Fruit fly (Drosophila melanogaster) whole organism, embryonic: Measurements from ENCODE around the gene CG13613.
A peak's percentile ranks its signal among the peaks of the same experiment; 100 is the strongest.

Experiments used
- B-H2 ChIP-seq: fragments of 200-800 bp; sonication (Bioruptor generic); optimal IDR thresholded peaks from 2 replicates; lab custom pipeline; 2018; ENCODE audit warnings: missing biosample characterization, mild to moderate bottlenecking, missing genetic modification characterization
- CG10431 ChIP-seq: fragments of 200-800 bp; sonication (Bioruptor generic); optimal IDR thresholded peaks from 3 replicates; lab custom pipeline; 2018; ENCODE audit warnings: missing biosample characterization, mild to moderate bottlenecking, missing genetic modification characterization
- CG11695 ChIP-seq: fragments of 200-800 bp; sonication (Bioruptor generic); IDR thresholded peaks from 3 replicates; pipeline ENCODE4 v1.3.6; 2022; ENCODE audit warnings: missing biosample characterization, missing genetic modification characterization
- CG12071 ChIP-seq: fragments of 200-800 bp; sonication (Bioruptor generic); optimal IDR thresholded peaks from 3 replicates; lab custom pipeline; 2018; ENCODE audit warnings: missing biosample characterization, mild to moderate bottlenecking, missing genetic modification characterization
- CG13287 ChIP-seq: fragments of 200-800 bp; sonication (Bioruptor generic); IDR thresholded peaks from 2 replicates; pipeline ENCODE4 v1.3.6; 2022; ENCODE audit warnings: missing biosample characterization, missing genetic modification characterization; ENCODE audit not compliant: partially characterized antibody
- CG13894 ChIP-seq: fragments of 200-800 bp; sonication (Bioruptor generic); optimal IDR thresholded peaks from 3 replicates; lab custom pipeline; 2018; ENCODE audit warnings: missing biosample characterization, mild to moderate bottlenecking, missing genetic modification characterization, moderate library complexity
- CG16813 ChIP-seq: fragments of 200-800 bp; sonication (Bioruptor generic); IDR thresholded peaks from 3 replicates; pipeline ENCODE4 v1.3.6; 2022; ENCODE audit warnings: missing biosample characterization, missing genetic modification characterization; ENCODE audit not compliant: partially characterized antibody
- CG1792 ChIP-seq: fragments of 200-800 bp; sonication (Bioruptor generic); optimal IDR thresholded peaks from 2 replicates; lab custom pipeline; 2016; ENCODE audit warnings: missing biosample characterization, missing genetic modification characterization
- CG18262 ChIP-seq: fragments of 200-800 bp; optimal IDR thresholded peaks from 3 replicates; lab custom pipeline; 2019; ENCODE audit warnings: missing biosample characterization, mild to moderate bottlenecking, missing genetic modification characterization, moderate library complexity
- CG18599 ChIP-seq: fragments of 200-800 bp; sonication (Bioruptor generic); optimal IDR thresholded peaks from 3 replicates; lab custom pipeline; 2017; ENCODE audit warnings: missing biosample characterization, missing genetic modification characterization, mild to moderate bottlenecking, moderate library complexity, missing genetic modification reagents
- CG2199 ChIP-seq: fragments of 200-800 bp; sonication (Bioruptor generic); IDR thresholded peaks from 3 replicates; pipeline ENCODE4 v1.3.6; 2022; ENCODE audit warnings: missing biosample characterization, missing genetic modification characterization
- CG3065 ChIP-seq: fragments of 200-800 bp; sonication (Bioruptor generic); optimal IDR thresholded peaks from 2 replicates; lab custom pipeline; 2016; ENCODE audit warnings: missing biosample characterization, missing genetic modification characterization
- CG31224 ChIP-seq: fragments of 200-800 bp; sonication (Bioruptor generic); IDR thresholded peaks from 2 replicates; pipeline ENCODE4 v1.3.6; 2022; ENCODE audit warnings: missing biosample characterization, missing genetic modification characterization
- CG33213 ChIP-seq: fragments of 200-800 bp; sonication (Bioruptor generic); optimal IDR thresholded peaks from 3 replicates; lab custom pipeline; 2016; ENCODE audit warnings: missing biosample characterization, missing genetic modification characterization
- CG7271 ChIP-seq: fragments of 200-800 bp; sonication (Bioruptor generic); optimal IDR thresholded peaks from 2 replicates; lab custom pipeline; 2018; ENCODE audit warnings: missing biosample characterization, mild to moderate bottlenecking, missing genetic modification characterization, moderate library complexity
- CG7745 ChIP-seq: fragments of 200-800 bp; sonication (Bioruptor generic); optimal IDR thresholded peaks from 2 replicates; lab custom pipeline; 2018; ENCODE audit warnings: missing biosample characterization, mild to moderate bottlenecking, missing genetic modification characterization, moderate library complexity
- CG8089 ChIP-seq: fragments of 200-800 bp; sonication (Bioruptor generic); optimal IDR thresholded peaks from 3 replicates; lab custom pipeline; 2016; ENCODE audit warnings: missing biosample characterization, missing genetic modification characterization
- CG8924 ChIP-seq: fragments of 200-800 bp; optimal IDR thresholded peaks from 3 replicates; lab custom pipeline; 2019; ENCODE audit warnings: missing biosample characterization, mild to moderate bottlenecking, missing genetic modification characterization, moderate library complexity
- CG8944 ChIP-seq: fragments of 200-800 bp; sonication (Bioruptor generic); optimal IDR thresholded peaks from 3 replicates; lab custom pipeline; 2016; ENCODE audit warnings: missing biosample characterization, missing genetic modification characterization
- CG9215 ChIP-seq: fragments of 200-800 bp; sonication (Bioruptor generic); IDR thresholded peaks from 2 replicates; pipeline ENCODE4 v1.3.6; 2022; ENCODE audit warnings: missing biosample characterization, missing genetic modification characterization
- CG9437 ChIP-seq: fragments of 200-800 bp; sonication (Bioruptor generic); optimal IDR thresholded peaks from 2 replicates; lab custom pipeline; 2018; ENCODE audit warnings: missing biosample characterization, mild to moderate bottlenecking, missing genetic modification characterization
- CG9817 ChIP-seq: fragments of 200-800 bp; sonication (Bioruptor generic); optimal IDR thresholded peaks from 2 replicates; lab custom pipeline; 2018; ENCODE audit warnings: missing biosample characterization, mild to moderate bottlenecking, missing genetic modification characterization, moderate library complexity
- Doc2 ChIP-seq: fragments of 200-800 bp; sonication (Bioruptor generic); IDR thresholded peaks from 2 replicates; pipeline ENCODE4 v1.3.6; 2022; ENCODE audit warnings: missing biosample characterization, missing genetic modification characterization
- E2f2 ChIP-seq: fragments of 200-800 bp; sonication (Bioruptor generic); IDR thresholded peaks from 2 replicates; pipeline ENCODE4 v1.3.6; 2022; ENCODE audit warnings: missing biosample characterization, missing genetic modification characterization
- HLH4C ChIP-seq: fragments of 200-800 bp; sonication (Bioruptor generic); IDR thresholded peaks from 3 replicates; pipeline ENCODE4 v1.3.6; 2022; ENCODE audit warnings: missing biosample characterization, missing genetic modification characterization; ENCODE audit not compliant: partially characterized antibody
- HLHmδ ChIP-seq: fragments of 200-800 bp; sonication (Bioruptor generic); optimal IDR thresholded peaks from 2 replicates; lab custom pipeline; 2018; ENCODE audit warnings: missing biosample characterization, mild to moderate bottlenecking, missing genetic modification characterization, moderate library complexity
- Hmx ChIP-seq: fragments of 200-800 bp; sonication (Bioruptor generic); optimal IDR thresholded peaks from 2 replicates; lab custom pipeline; 2016; ENCODE audit warnings: missing biosample characterization, missing genetic modification characterization
- Hr39 ChIP-seq: fragments of >200 bp; optimal IDR thresholded peaks from 2 replicates; lab custom pipeline; 2017
- Lhr ChIP-seq: fragments of 200-800 bp; sonication (Bioruptor generic); optimal IDR thresholded peaks from 3 replicates; lab custom pipeline; 2017; ENCODE audit warnings: mild to moderate bottlenecking, missing biosample characterization, missing genetic modification reagents, missing genetic modification characterization
- NK7.1 ChIP-seq: fragments of 200-800 bp; sonication (Bioruptor generic); optimal IDR thresholded peaks from 3 replicates; lab custom pipeline; 2016; ENCODE audit warnings: missing biosample characterization, missing genetic modification characterization
- Oaz ChIP-seq: fragments of 200-800 bp; sonication (Bioruptor generic); IDR thresholded peaks from 2 replicates; pipeline ENCODE4 v1.3.6; 2022; ENCODE audit warnings: missing biosample characterization, missing genetic modification characterization
- Sox102F ChIP-seq: fragments of 200-800 bp; sonication (Bioruptor generic); optimal IDR thresholded peaks from 2 replicates; lab custom pipeline; 2018; ENCODE audit warnings: missing biosample characterization, mild to moderate bottlenecking, missing genetic modification characterization, moderate library complexity
- Sry-δ ChIP-seq: fragments of 200-800 bp; sonication (Bioruptor generic); optimal IDR thresholded peaks from 2 replicates; lab custom pipeline; 2016; ENCODE audit warnings: missing biosample characterization, missing genetic modification characterization
- Stat92E ChIP-seq, 3 experiments: fragments of >200 bp in 2 of 3; fragments of 200-800 bp in 1 of 3; sonication (Bioruptor generic) in 1 of 3; optimal IDR thresholded peaks; 2 replicates each; lab custom pipeline; 2017 to 2019; ENCODE audit warnings: missing biosample characterization in 3 of 3, missing genetic modification characterization in 3 of 3, mild to moderate bottlenecking in 1 of 3, moderate library complexity in 1 of 3
- amos ChIP-seq: fragments of 200-800 bp; sonication (Bioruptor generic); IDR thresholded peaks from 2 replicates; pipeline ENCODE4 v1.3.6; 2022; ENCODE audit warnings: missing biosample characterization, missing genetic modification characterization; ENCODE audit not compliant: partially characterized antibody
- bigmax ChIP-seq: fragments of 200-800 bp; sonication (Bioruptor generic); optimal IDR thresholded peaks from 2 replicates; lab custom pipeline; 2018; ENCODE audit warnings: missing biosample characterization, mild to moderate bottlenecking, missing genetic modification characterization
- bowl ChIP-seq: fragments of 200-800 bp; sonication (Bioruptor generic); IDR thresholded peaks from 2 replicates; pipeline ENCODE4 v1.3.6; 2022; ENCODE audit warnings: missing biosample characterization, missing genetic modification characterization
- bsh ChIP-seq, 2 experiments: fragments of 200-800 bp; sonication (Bioruptor generic); optimal IDR thresholded peaks; 2 replicates each; lab custom pipeline; 2017 to 2018; ENCODE audit warnings: mild to moderate bottlenecking in 2 of 2, missing biosample characterization in 2 of 2, missing genetic modification characterization in 2 of 2, moderate library complexity in 1 of 2
- cwo ChIP-seq: fragments of 200-800 bp; sonication (Bioruptor generic); optimal IDR thresholded peaks from 3 replicates; lab custom pipeline; 2017; ENCODE audit warnings: missing biosample characterization, missing genetic modification characterization, mild to moderate bottlenecking, moderate library complexity, missing genetic modification reagents
- da ChIP-seq: fragments of 200-800 bp; sonication (Bioruptor generic); optimal IDR thresholded peaks from 2 replicates; lab custom pipeline; 2016; ENCODE audit warnings: missing biosample characterization, missing genetic modification characterization
- danr ChIP-seq: fragments of 200-800 bp; sonication (Bioruptor generic); IDR thresholded peaks from 2 replicates; pipeline ENCODE4 v1.3.6; 2022; ENCODE audit warnings: missing biosample characterization, missing genetic modification characterization
- lbe ChIP-seq: fragments of 200-800 bp; sonication (Bioruptor generic); optimal IDR thresholded peaks from 2 replicates; lab custom pipeline; 2016; ENCODE audit warnings: missing biosample characterization, mild to moderate bottlenecking, missing genetic modification characterization
- lmd ChIP-seq: fragments of 200-800 bp; sonication (Bioruptor generic); IDR thresholded peaks from 2 replicates; pipeline ENCODE4 v1.3.6; 2022; ENCODE audit warnings: missing biosample characterization, missing genetic modification characterization
- mld ChIP-seq: fragments of 200-800 bp; sonication (Bioruptor generic); IDR thresholded peaks from 3 replicates; pipeline ENCODE4 v1.3.6; 2022; ENCODE audit warnings: missing biosample characterization, missing genetic modification characterization; ENCODE audit not compliant: partially characterized antibody
- peb ChIP-seq: fragments of 200-800 bp; sonication (Bioruptor generic); IDR thresholded peaks from 2 replicates; pipeline ENCODE4 v1.3.6; 2022; ENCODE audit warnings: missing biosample characterization, missing genetic modification characterization
- pnt ChIP-seq: fragments of 200-800 bp; sonication (Bioruptor generic); optimal IDR thresholded peaks from 3 replicates; lab custom pipeline; 2016; ENCODE audit warnings: missing biosample characterization, missing genetic modification characterization
- prd ChIP-seq, 3 experiments: fragments of >200 bp in 2 of 3; fragments of 200-800 bp in 1 of 3; sonication (Bioruptor generic) in 1 of 3; optimal IDR thresholded peaks in 2 of 3; IDR thresholded peaks in 1 of 3; 2 replicates in 2 of 3; 3 replicates in 1 of 3; pipeline versions ENCODE4 v1.3.6 to Lab custom; 2017 to 2022; ENCODE audit warnings: missing biosample characterization in 1 of 3, missing genetic modification characterization in 1 of 3
- repo ChIP-seq: fragments of 200-800 bp; sonication (Bioruptor generic); optimal IDR thresholded peaks from 2 replicates; lab custom pipeline; 2016; ENCODE audit warnings: missing biosample characterization, missing genetic modification characterization
- sens ChIP-seq: fragments of 200-800 bp; sonication (Bioruptor generic); peaks from one replicate; lab custom pipeline; 2016; ENCODE audit warnings: missing biosample characterization, missing genetic modification characterization

The CG13613 gene

dm6 chr3R:24348420-24349190 lies 16.7 kb upstream of the CG13613 start, which contains the start of the genes CG5746 and CG6454 (continued):
- peak; percentile 70 for TF ChIP-seq CG9437 (GFP tag; lab: Kevin White, UChicago)
- no peak; the same call in 1 of the 2 replicates for TF ChIP-seq E2f2 (GFP tag; lab: Robert Waterston, UW)
- no peak for TF ChIP-seq CG13287 (GFP tag; lab: Robert Waterston, UW)
- no peak for TF ChIP-seq CG10431 (GFP tag; lab: Kevin White, UChicago)
- no peak for TF ChIP-seq HLHmδ (GFP tag; lab: Kevin White, UChicago)
- no peak for TF ChIP-seq Stat92E (GFP tag; optimal IDR thresholded peaks at IDR 0.05; lab: Kevin White, UChicago)
- no peak for TF ChIP-seq danr (GFP tag; lab: Robert Waterston, UW)
- TF ChIP-seq amos (GFP tag; lab: Robert Waterston, UW) = no peak
- no peak for TF ChIP-seq Doc2 (GFP tag; lab: Robert Waterston, UW)
- no peak for TF ChIP-seq mld (GFP tag; lab: Robert Waterston, UW)
- TF ChIP-seq CG31224 (GFP tag; lab: Robert Waterston, UW) = no peak; the same call in 1 of the 2 replicates
- TF ChIP-seq CG18599 (GFP tag; lab: Kevin White, UChicago) = no peak
- TF ChIP-seq CG33213 = peak; percentile 24
- TF ChIP-seq bsh (GFP tag; optimal IDR thresholded peaks at IDR 0.05; lab: Kevin White, UChicago) = no peak
- no peak for TF ChIP-seq CG16813 (GFP tag; lab: Robert Waterston, UW)
- TF ChIP-seq CG12071 (GFP tag; lab: Kevin White, UChicago) = no peak
- no peak for TF ChIP-seq repo (GFP tag; lab: Kevin White, UChicago)
- TF ChIP-seq CG1792 = peak; percentile 12
- no peak for TF ChIP-seq Lhr (GFP tag; lab: Kevin White, UChicago)
- no peak for TF ChIP-seq CG11695 (GFP tag; lab: Robert Waterston, UW)
- TF ChIP-seq B-H2 (GFP tag; lab: Kevin White, UChicago) = no peak
- TF ChIP-seq NK7.1 (GFP tag; lab: Kevin White, UChicago) = no peak
- TF ChIP-seq Sox102F (GFP tag; lab: Kevin White, UChicago) = no peak
- TF ChIP-seq Sry-δ (GFP tag; lab: Kevin White, UChicago) = peak; percentile 38
- TF ChIP-seq CG3065 (GFP tag; lab: Kevin White, UChicago) = no peak
- TF ChIP-seq bowl (GFP tag; lab: Robert Waterston, UW) = no peak
- no peak for TF ChIP-seq CG9817 (tag; lab: Kevin White, UChicago)
- TF ChIP-seq sens = peak; percentile 94
- no peak for TF ChIP-seq CG13894 (tag; lab: Kevin White, UChicago)
- no peak for TF ChIP-seq lbe
- TF ChIP-seq CG8924 = peak; percentile 72
- no peak for TF ChIP-seq CG7271 (tag; lab: Kevin White, UChicago)
- no peak for TF ChIP-seq prd (optimal IDR thresholded peaks at IDR 0.05; lab: Kevin White, UChicago)
- TF ChIP-seq prd (GFP tag; IDR thresholded peaks at IDR 0.05; lab: Robert Waterston, UW) = peak; percentile 69
- peak; percentile 39; the same call in 1 of the 2 replicates for TF ChIP-seq lmd
- no peak for TF ChIP-seq CG18262
- no peak for TF ChIP-seq peb
- TF ChIP-seq CG8089 (GFP tag; lab: Kevin White, UChicago) = peak; percentile 21
- TF ChIP-seq CG2199 (GFP tag; lab: Robert Waterston, UW) = no peak
- no peak for TF ChIP-seq cwo (GFP tag; lab: Kevin White, UChicago)
- TF ChIP-seq Hr39 (lab: Kevin White, UChicago) = no peak
- TF ChIP-seq HLH4C (GFP tag; lab: Robert Waterston, UW) = no peak
- TF ChIP-seq CG8944 (GFP tag; lab: Kevin White, UChicago) = peak; percentile 24
- TF ChIP-seq Oaz (GFP tag; lab: Robert Waterston, UW) = no peak
- TF ChIP-seq CG7745 (tag; lab: Kevin White, UChicago) = no peak
- peak; percentile 14 for TF ChIP-seq pnt (GFP tag; lab: Kevin White, UChicago)
- TF ChIP-seq Hmx (GFP tag; lab: Kevin White, UChicago) = no peak
- peak; percentile 54 for TF ChIP-seq CG9215
- no peak for TF ChIP-seq da
- TF ChIP-seq bigmax (GFP tag; lab: Kevin White, UChicago) = no peak
